Worm (Caenorhabditis elegans): ENCODE data around the gene F26A1.3.

Gene F26A1.3

DNA sequence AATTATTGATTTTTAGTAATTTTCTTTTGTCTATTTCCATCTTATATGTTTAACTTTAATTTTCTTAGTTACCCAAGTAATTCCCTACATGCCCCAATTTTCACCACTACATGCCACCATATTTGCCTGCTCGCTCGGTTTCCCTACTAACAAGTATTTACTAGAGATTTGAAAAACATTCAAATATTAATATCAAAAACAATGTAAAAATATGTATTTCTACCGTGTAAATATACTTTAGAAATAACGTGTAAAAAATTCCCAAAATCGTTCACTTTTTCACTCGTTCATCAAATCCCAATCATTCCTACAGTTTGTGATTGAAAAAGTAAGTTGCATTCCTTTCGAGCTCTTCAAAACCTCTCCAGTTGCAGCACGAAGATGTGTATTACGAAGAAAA lies at the start of gene F26A1.3:
Gene F26A1.3, plus strand, starts transcription at position 301 of the 400 bp plus-strand sequence.
- TF ChIP-seq Y105C5A.15 (GFP tag; IDR thresholded peaks at IDR 0.05): no peak
- TF ChIP-seq skn-1 (tag; optimal IDR thresholded peaks at IDR 0.05): no peak
- TF ChIP-seq R02D3.7 (tag; optimal IDR thresholded peaks at IDR 0.05): no peak
- TF ChIP-seq lin-39 (tag; optimal IDR thresholded peaks at IDR 0.05): no peak
- TF ChIP-seq nhr-10 (tag; optimal IDR thresholded peaks at IDR 0.05): no peak
- no peak for TF ChIP-seq ceh-62 (tag; optimal IDR thresholded peaks at IDR 0.05)
- no peak for TF ChIP-seq ces-1 (GFP tag; optimal IDR thresholded peaks at IDR 0.05)
- TF ChIP-seq lin-29 (GFP tag; IDR thresholded peaks at IDR 0.05): no peak
- TF ChIP-seq zag-1 (tag; optimal IDR thresholded peaks at IDR 0.05): no peak
- no peak for TF ChIP-seq ceh-32 (tag; optimal IDR thresholded peaks at IDR 0.05; ENCODE audit: poor library complexity)
- TF ChIP-seq F44E2.7 (GFP tag; IDR thresholded peaks at IDR 0.05): no peak
- TF ChIP-seq F49E8.2 (tag; optimal IDR thresholded peaks at IDR 0.05; ENCODE audit: borderline replicate concordance): no peak
- TF ChIP-seq duxl-1 (tag; optimal IDR thresholded peaks at IDR 0.05; ENCODE audit: poor library complexity): no peak

DNA sequence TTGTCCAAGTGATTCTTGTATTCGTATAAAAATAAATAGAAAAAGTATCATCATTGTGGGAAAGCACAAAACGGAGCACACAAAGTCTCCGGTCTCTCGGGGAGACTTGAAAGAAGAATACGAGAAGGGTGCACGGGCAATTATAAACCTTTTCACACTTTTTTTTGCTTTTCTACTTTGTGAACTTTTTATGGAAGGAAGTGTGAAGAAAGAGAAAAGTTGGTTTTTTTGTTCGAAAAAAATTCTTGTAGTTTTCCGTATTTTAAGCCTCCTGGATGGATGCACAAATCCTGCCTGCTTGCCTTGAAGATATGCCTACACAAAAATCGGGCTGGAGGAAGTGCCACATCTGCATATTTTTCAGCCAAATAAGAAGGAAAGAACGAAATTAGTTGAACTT lies 48.7 kb upstream of the F26A1.3 start, which contains the start of gene B0393.7:
Gene B0393.7, minus strand, starts transcription at position 101 of the 400 bp plus-strand sequence.
- no peak for TF ChIP-seq unc-62 (GFP tag; optimal IDR thresholded peaks at IDR 0.05 in 1 of 2)
- TF ChIP-seq unc-62 (tag; optimal IDR thresholded peaks at IDR 0.05): no peak
- TF ChIP-seq aha-1 (tag): peak; percentile 88
- no peak for TF ChIP-seq daf-16 (GFP tag; optimal IDR thresholded peaks at IDR 0.05)
- TF ChIP-seq daf-16 (tag; optimal IDR thresholded peaks at IDR 0.05): peak; percentile 17

- TF ChIP-seq lir-3 (tag; optimal IDR thresholded peaks at IDR 0.05) (no peak), saeg-2 (GFP tag; IDR thresholded peaks at IDR 0.05) (no peak), nhr-237 (tag; optimal IDR thresholded peaks at IDR 0.05) (no peak), ceh-44 (GFP tag; IDR thresholded peaks at IDR 0.05) (no peak), nhr-28 (tag; optimal IDR thresholded peaks at IDR 0.05) (peak; percentile 35), Y5F2A.4 (GFP tag; optimal IDR thresholded peaks at IDR 0.05) (no peak), pqm-1 (tag; optimal IDR thresholded peaks at IDR 0.05) (peak; percentile 12), hlh-11 (tag; optimal IDR thresholded peaks at IDR 0.05) (peak; percentile 30), dve-1 (tag; optimal IDR thresholded peaks at IDR 0.05; ENCODE audit: insufficient read depth) (peak; percentile 31), daf-16 (GFP tag; optimal IDR thresholded peaks at IDR 0.05) (no peak), daf-16 (tag; optimal IDR thresholded peaks at IDR 0.05) (peak; percentile 73)
Measured at ce11 chrIII:4779855-4780254, 46.9 kb upstream of the F26A1.3 start, which contains the start of gene B0393.9. TSS of gene B0393.9 (minus strand) at chrIII:4780157.

- peak; percentile 55 for TF ChIP-seq unc-130 (GFP tag; optimal IDR thresholded peaks at IDR 0.05)
Measured at ce11 chrIII:4781937-4782576, 44.6 kb upstream of the F26A1.3 start, which contains the start of the genes gex-5 and C38D4.10. TSS of gene gex-5 (minus strand) at chrIII:4781987. TSS of gene C38D4.10 (plus strand) at chrIII:4782526.

DNA sequence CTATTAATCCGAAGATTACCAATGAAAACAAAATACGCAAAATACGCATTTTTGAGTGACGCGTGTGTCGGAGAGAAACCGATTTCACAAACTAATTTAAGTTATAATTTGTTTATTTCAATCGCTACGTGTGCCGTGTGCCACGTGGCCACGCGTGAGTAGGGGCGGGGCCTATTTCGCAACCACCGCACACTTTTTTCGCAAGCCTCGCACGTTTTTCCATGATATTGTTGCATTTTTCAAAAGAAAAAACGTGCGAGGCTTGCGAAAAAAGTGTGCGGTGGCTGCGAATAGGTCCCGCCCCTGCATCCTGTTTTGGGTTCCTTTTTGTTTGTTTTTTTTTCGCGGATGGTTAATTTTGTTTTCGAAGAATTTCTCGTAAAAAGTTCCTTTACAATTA lies 41.6 kb upstream of the F26A1.3 start, which contains the start of gene enu-3.2:
Gene enu-3.2, minus strand, starts transcription at position 105 of the 400 bp plus-strand sequence.
- TF ChIP-seq lin-38 (GFP tag; IDR thresholded peaks at IDR 0.05): peak; percentile 19; the same call in 1 of the 2 replicates
- TF ChIP-seq arid-1 (GFP tag; conservative IDR thresholded peaks at IDR 0.05): 0 out of 2 replicates have a peak, but pooled peaks have one; percentile 8
- peak; percentile 23 for TF ChIP-seq unc-130 (GFP tag; optimal IDR thresholded peaks at IDR 0.05)

- TF ChIP-seq lir-3 (tag; optimal IDR thresholded peaks at IDR 0.05) (no peak), dpl-1 (GFP tag; optimal IDR thresholded peaks at IDR 0.05) (peak; percentile 71), daf-16 (GFP tag; optimal IDR thresholded peaks at IDR 0.05) (no peak), daf-16 (tag; optimal IDR thresholded peaks at IDR 0.05) (peak; percentile 36)
Measured at ce11 chrIII:4785714-4786113, 41.0 kb upstream of the F26A1.3 start, which contains the start of gene mel-28. TSS of gene mel-28 (plus strand) at chrIII:4786080.
